Worm (Caenorhabditis elegans): Measurements from ENCODE around the gene F43C11.8.

F43C11.8 gene

DNA sequence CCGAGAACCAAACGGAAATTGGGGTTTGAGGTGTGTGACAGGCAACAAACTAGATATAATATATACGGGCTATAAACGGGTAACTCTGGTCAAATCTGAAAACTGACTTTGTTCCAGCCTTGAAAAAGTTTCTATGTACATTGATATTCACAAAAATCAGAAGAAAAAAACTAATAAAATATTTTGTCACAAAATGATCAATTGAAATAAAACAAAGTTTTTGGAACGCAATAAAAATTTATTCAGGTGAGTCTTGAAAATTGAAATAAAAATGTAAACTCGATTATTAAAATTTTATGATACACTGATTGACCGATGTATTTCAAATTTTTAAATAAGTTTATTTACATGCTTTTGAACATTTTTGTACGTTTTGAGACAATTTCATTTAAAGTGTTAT, 30.0 kb upstream of the F43C11.8 start, which contains the start of gene B0281.6:
Gene B0281.6, minus strand, starts transcription at position 101 of the 400 bp plus-strand sequence.
- TF ChIP-seq snpc-4 (GFP tag; optimal IDR thresholded peaks at IDR 0.05), result no peak
- TF ChIP-seq snpc-4 (tag; optimal IDR thresholded peaks at IDR 0.05), result no peak
- TF ChIP-seq nhr-179 (tag; optimal IDR thresholded peaks at IDR 0.05), result no peak
- no peak for TF ChIP-seq Y67H2A.10 (GFP tag; conservative IDR thresholded peaks at IDR 0.05)
- no peak for TF ChIP-seq rcor-1 (GFP tag; IDR thresholded peaks at IDR 0.05)
- no peak for TF ChIP-seq snpc-3.4 (tag; optimal IDR thresholded peaks at IDR 0.05)
- no peak for TF ChIP-seq B0261.1 (tag; optimal IDR thresholded peaks at IDR 0.05)
- TF ChIP-seq ceh-79 (tag; optimal IDR thresholded peaks at IDR 0.05), result no peak
- no peak for TF ChIP-seq ets-4 (GFP tag; optimal IDR thresholded peaks at IDR 0.05)
- TF ChIP-seq ztf-26 (tag; optimal IDR thresholded peaks at IDR 0.05), result no peak
- TF ChIP-seq Y53F4B.3 (GFP tag; IDR thresholded peaks at IDR 0.05), result no peak
- TF ChIP-seq hlh-12 (tag; optimal IDR thresholded peaks at IDR 0.05), result no peak
- no peak for TF ChIP-seq dpl-1 (GFP tag; optimal IDR thresholded peaks at IDR 0.05)
- no peak for TF ChIP-seq attf-5 (GFP tag; optimal IDR thresholded peaks at IDR 0.05)
- TF ChIP-seq xnd-1 (tag; optimal IDR thresholded peaks at IDR 0.05), result no peak
- TF ChIP-seq ccch-3 (GFP tag; optimal IDR thresholded peaks at IDR 0.05), result no peak
- TF ChIP-seq pha-4 (tag; optimal IDR thresholded peaks at IDR 0.05), result no peak
- TF ChIP-seq egrh-3 (GFP tag; IDR thresholded peaks at IDR 0.05), result no peak
- TF ChIP-seq tbp1 (GFP tag; optimal IDR thresholded peaks at IDR 0.05), result no peak

DNA sequence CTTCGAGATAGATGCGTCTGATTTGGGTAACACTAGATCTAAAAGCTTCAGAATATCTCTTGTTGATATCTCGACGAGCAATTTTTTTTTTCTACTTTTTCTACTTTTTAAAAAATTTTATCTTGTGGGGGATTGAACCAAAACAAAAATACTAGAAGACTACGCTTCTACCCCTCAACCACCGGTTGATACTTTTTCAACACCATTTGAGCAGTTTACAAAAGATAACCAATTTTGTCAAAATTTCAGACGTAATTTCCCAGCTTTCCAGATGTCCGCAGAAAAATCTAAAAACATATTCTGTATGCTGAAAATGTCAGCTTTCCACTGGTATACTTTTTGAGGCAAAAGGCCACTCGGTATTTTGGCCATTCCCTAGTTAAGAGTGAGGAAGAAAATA, 27.7 kb upstream of the F43C11.8 start:
- peak; percentile 86 for TF ChIP-seq tbp1 (GFP tag; optimal IDR thresholded peaks at IDR 0.05)
- TF ChIP-seq hmg-20 (GFP tag; IDR thresholded peaks at IDR 0.05), result no peak
- no peak for TF ChIP-seq F10E7.11 (tag; optimal IDR thresholded peaks at IDR 0.05)
- peak; percentile 54 for TF ChIP-seq B0261.1 (tag; optimal IDR thresholded peaks at IDR 0.05)
- TF ChIP-seq rpc-1 (optimal IDR thresholded peaks at IDR 0.05), result peak; percentile 46
- TF ChIP-seq rpc-1 (tag; optimal IDR thresholded peaks at IDR 0.05), result peak; percentile 70
- TF ChIP-seq xnd-1 (tag; optimal IDR thresholded peaks at IDR 0.05), result no peak

DNA sequence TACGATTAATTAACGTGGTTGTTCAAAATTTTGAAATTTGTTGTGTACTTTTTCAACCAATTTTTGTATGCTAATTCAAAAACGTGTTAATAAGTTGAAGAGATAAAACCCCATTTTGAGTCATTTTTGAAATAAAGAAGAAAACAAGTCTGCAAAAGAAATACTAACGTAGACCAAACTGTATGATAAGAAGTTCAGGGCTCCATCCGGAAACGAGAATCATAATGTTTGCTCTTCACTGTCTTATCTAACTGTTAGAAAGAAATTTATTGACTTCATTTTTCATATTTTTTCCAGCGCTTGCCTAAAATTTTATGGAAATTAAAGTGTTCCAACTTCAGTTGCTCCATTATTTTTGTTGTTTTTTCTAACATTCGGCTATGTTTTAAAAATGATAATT, 26.8 kb upstream of the F43C11.8 start:
- no peak for TF ChIP-seq hmg-1.2 (GFP tag; IDR thresholded peaks at IDR 0.05)
- TF ChIP-seq sea-2 (GFP tag; IDR thresholded peaks at IDR 0.05), result no peak
- TF ChIP-seq nhr-80 (tag; optimal IDR thresholded peaks at IDR 0.05), result peak; percentile 62
- TF ChIP-seq ztf-28 (GFP tag; IDR thresholded peaks at IDR 0.05), result no peak
- TF ChIP-seq sdz-38 (tag; optimal IDR thresholded peaks at IDR 0.05), result no peak
- TF ChIP-seq mel-28 (tag; optimal IDR thresholded peaks at IDR 0.05; ENCODE audit: borderline replicate concordance), result no peak

DNA sequence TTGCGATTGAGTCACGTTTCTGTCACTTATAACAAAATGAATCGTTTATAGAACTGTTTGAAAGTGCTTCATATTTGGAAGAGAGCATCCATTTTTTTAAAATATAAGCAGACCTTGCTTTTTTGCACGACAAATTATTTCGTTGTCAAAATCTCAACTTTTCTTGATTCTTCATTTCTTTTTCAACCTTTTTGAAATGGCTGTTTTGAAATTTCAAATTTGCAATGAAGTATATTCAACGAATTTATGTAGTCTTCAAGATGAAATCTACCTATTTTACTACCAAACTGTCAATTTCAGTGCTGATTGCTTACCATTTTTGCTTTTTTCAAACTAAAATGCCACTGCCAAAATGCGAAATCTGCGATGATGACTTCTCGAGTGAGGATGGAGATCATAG, 25.6 kb upstream of the F43C11.8 start, which contains the start of gene B0281.3:
Gene B0281.3, plus strand, starts transcription at position 301 of the 400 bp plus-strand sequence.
- TF ChIP-seq ceh-79 (tag; optimal IDR thresholded peaks at IDR 0.05) (no peak), somi-1 (GFP tag; optimal IDR thresholded peaks at IDR 0.05) (no peak)

DNA sequence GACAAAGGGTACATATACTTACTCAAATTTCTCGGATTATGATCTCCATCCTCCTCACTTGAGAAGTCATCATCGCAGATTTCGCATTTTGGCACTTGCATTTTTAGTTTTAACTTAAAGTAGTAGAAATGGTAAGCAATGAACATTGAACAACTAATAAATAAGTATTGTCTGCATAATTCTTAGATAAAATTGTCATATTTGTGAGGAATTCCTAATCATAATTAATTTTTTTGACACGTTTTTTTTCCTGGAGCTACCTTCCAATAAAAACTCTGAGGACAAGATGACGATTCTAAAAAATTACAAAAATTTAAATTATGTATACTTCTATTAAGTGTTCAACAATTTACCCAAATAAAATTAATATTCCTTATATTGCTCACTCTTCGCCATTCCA, 19.6 kb upstream of the F43C11.8 start, which contains the start of the genes trim-21 and B0281.1:
Gene trim-21, minus strand, starts transcription at position 101 of the 400 bp plus-strand sequence.
Gene B0281.1, plus strand, starts transcription at position 321 of the 400 bp plus-strand sequence.
- TF ChIP-seq attf-3 (GFP tag; conservative IDR thresholded peaks at IDR 0.05), result no peak
- no peak for TF ChIP-seq dpl-1 (GFP tag; optimal IDR thresholded peaks at IDR 0.05)
- no peak for TF ChIP-seq ceh-40 (GFP tag; IDR thresholded peaks at IDR 0.05)
- no peak for TF ChIP-seq hlh-12 (tag; optimal IDR thresholded peaks at IDR 0.05)
- TF ChIP-seq sdz-38 (tag; optimal IDR thresholded peaks at IDR 0.05), result no peak
- TF ChIP-seq madf-8 (GFP tag; conservative IDR thresholded peaks at IDR 0.05), result no peak
- no peak for TF ChIP-seq gei-17 (GFP tag; optimal IDR thresholded peaks at IDR 0.05)
- TF ChIP-seq mes-4 (tag; optimal IDR thresholded peaks at IDR 0.05), result no peak
- no peak for TF ChIP-seq F33H1.4 (GFP tag; IDR thresholded peaks at IDR 0.05)
- no peak for TF ChIP-seq unc-130 (GFP tag; optimal IDR thresholded peaks at IDR 0.05)
- TF ChIP-seq madf-3 (GFP tag; IDR thresholded peaks at IDR 0.05), result no peak

Measured in whole organism, young adult.